Worm (Caenorhabditis elegans) whole organism, L4 larva: ENCODE data around the gene hphd-1.

Experiments
- F10B5.3 ChIP-seq: sonication (generic microtip); optimal IDR thresholded peaks from 2 replicates; lab custom pipeline; 2016; ENCODE audit warnings: mild to moderate bottlenecking, missing genetic modification characterization, missing compliant biosample characterization
- F44E2.7 ChIP-seq: fragments of 200-800 bp; sonication (Bioruptor generic); IDR thresholded peaks from 2 replicates; pipeline ENCODE4 v2.1.2; 2022; ENCODE audit warnings: missing genetic modification characterization, missing compliant biosample characterization
- T26A8.4 ChIP-seq: fragments of 200-800 bp; sonication (Bioruptor generic); IDR thresholded peaks from 2 replicates; pipeline ENCODE4 v1.3.6; 2022; ENCODE audit warnings: missing genetic modification characterization, missing compliant biosample characterization
- Y105C5A.15 ChIP-seq: fragments of 200-800 bp; sonication (Bioruptor generic); IDR thresholded peaks from 2 replicates; pipeline ENCODE4 v1.3.6; 2022; ENCODE audit warnings: missing genetic modification characterization, missing compliant biosample characterization
- Y48G9A.11 ChIP-seq: fragments of 200-800 bp; sonication (Bioruptor generic); IDR thresholded peaks from 2 replicates; pipeline ENCODE4 v1.3.6; 2022; ENCODE audit warnings: missing genetic modification reagents, missing genetic modification characterization, missing compliant biosample characterization
- Y75B8A.6 ChIP-seq: fragments of 200-800 bp; sonication (Bioruptor generic); IDR thresholded peaks from 2 replicates; pipeline ENCODE4 v1.3.6; 2022; ENCODE audit warnings: missing genetic modification reagents, missing genetic modification characterization, missing compliant biosample characterization
- ZK337.2 ChIP-seq: fragments of 200-800 bp; sonication (Bioruptor generic); IDR thresholded peaks from 2 replicates; pipeline ENCODE4 v1.3.6; 2022; ENCODE audit warnings: missing genetic modification reagents, missing genetic modification characterization, missing compliant biosample characterization
- arid-1 ChIP-seq: fragments of 200-800 bp; sonication (Bioruptor generic); conservative IDR thresholded peaks from 2 replicates; pipeline ENCODE4 v1.3.6; 2022; ENCODE audit warnings: missing genetic modification reagents, missing genetic modification characterization, missing compliant biosample characterization
- attf-4 ChIP-seq: sonication (generic microtip); optimal IDR thresholded peaks from 3 replicates; lab custom pipeline; 2017; ENCODE audit warnings: missing biosample characterization, missing genetic modification characterization
- ceh-44 ChIP-seq: fragments of 200-800 bp; sonication (Bioruptor generic); IDR thresholded peaks from 2 replicates; pipeline ENCODE4 v1.3.6; 2022; ENCODE audit warnings: missing genetic modification reagents, missing genetic modification characterization, missing compliant biosample characterization
- daf-12 ChIP-seq: fragments of 150-350 bp; optimal IDR thresholded peaks from 2 replicates; lab custom pipeline; 2014; ENCODE audit warnings: missing biosample characterization, missing genetic modification reagents, missing genetic modification characterization
- daf-19 ChIP-seq: fragments of 200-800 bp; sonication (Bioruptor generic); conservative IDR thresholded peaks from 2 replicates; pipeline ENCODE4 v1.3.6; 2022; ENCODE audit warnings: missing genetic modification characterization, missing compliant biosample characterization
- daf-8 ChIP-seq: fragments of 200-800 bp; sonication (Bioruptor generic); IDR thresholded peaks from 2 replicates; pipeline ENCODE4 v1.3.6; 2022; ENCODE audit warnings: missing genetic modification characterization, missing compliant biosample characterization
- dmd-6 ChIP-seq: fragments of 200-800 bp; sonication (Bioruptor generic); IDR thresholded peaks from 2 replicates; pipeline ENCODE4 v1.3.6; 2022; ENCODE audit warnings: missing genetic modification reagents, missing genetic modification characterization, missing compliant biosample characterization
- fkh-10 ChIP-seq: fragments of 150-350 bp; optimal IDR thresholded peaks from 2 replicates; lab custom pipeline; 2014; ENCODE audit warnings: missing biosample characterization, missing genetic modification reagents, missing genetic modification characterization
- fos-1 ChIP-seq: fragments of 150-350 bp; optimal IDR thresholded peaks from 2 replicates; lab custom pipeline; 2014; ENCODE audit warnings: missing biosample characterization, missing genetic modification characterization
- gei-8 ChIP-seq: fragments of 200-800 bp; sonication (Bioruptor generic); optimal IDR thresholded peaks from 2 replicates; lab custom pipeline; 2018; ENCODE audit warnings: mild to moderate bottlenecking, missing genetic modification characterization, missing compliant biosample characterization
- hlh-11 ChIP-seq: fragments of 200-800 bp; sonication (Bioruptor generic); optimal IDR thresholded peaks from 2 replicates; lab custom pipeline; 2018; ENCODE audit warnings: mild to moderate bottlenecking, missing genetic modification characterization, missing compliant biosample characterization
- hlh-30 ChIP-seq: sonication (generic microtip); optimal IDR thresholded peaks from 2 replicates; lab custom pipeline; 2017; ENCODE audit warnings: antibody characterized with exemption, mild to moderate bottlenecking, missing genetic modification characterization, missing compliant biosample characterization; ENCODE audit not compliant: insufficient read depth
- hmg-1.1 ChIP-seq: fragments of 200-800 bp; sonication (Bioruptor generic); IDR thresholded peaks from 2 replicates; pipeline ENCODE4 v1.3.6; 2022; ENCODE audit warnings: missing genetic modification reagents, missing genetic modification characterization, missing compliant biosample characterization
- lin-1 ChIP-seq: fragments of 200-800 bp; sonication (Bioruptor generic); IDR thresholded peaks from 2 replicates; pipeline ENCODE4 v1.3.6; 2022; ENCODE audit warnings: missing genetic modification reagents, missing genetic modification characterization, missing compliant biosample characterization
- lin-13 ChIP-seq: fragments of 150-350 bp; optimal IDR thresholded peaks from 2 replicates; lab custom pipeline; 2014; ENCODE audit warnings: missing biosample characterization, missing genetic modification reagents, missing genetic modification characterization
- lin-38 ChIP-seq: fragments of 200-800 bp; sonication (Bioruptor generic); IDR thresholded peaks from 2 replicates; pipeline ENCODE4 v1.3.6; 2022; ENCODE audit warnings: missing genetic modification reagents, missing genetic modification characterization, missing compliant biosample characterization
- lin-39 ChIP-seq: fragments of 150-350 bp; optimal IDR thresholded peaks from 2 replicates; lab custom pipeline; 2014; ENCODE audit warnings: missing biosample characterization, missing genetic modification reagents, missing genetic modification characterization
- lir-3 ChIP-seq: sonication (generic microtip); optimal IDR thresholded peaks from 2 replicates; lab custom pipeline; 2016; ENCODE audit warnings: mild to moderate bottlenecking, missing genetic modification characterization, missing compliant biosample characterization
- lsy-2 ChIP-seq, 2 experiments: fragments of 150-350 bp in 1 of 2; sonication (generic microtip) in 1 of 2; optimal IDR thresholded peaks; 2 replicates each; lab custom pipeline; 2014 to 2017; ENCODE audit warnings: missing biosample characterization in 2 of 2, missing genetic modification characterization in 2 of 2
- madf-5 ChIP-seq, 2 experiments: fragments of 200-800 bp; sonication (Bioruptor generic); IDR thresholded peaks; 2 replicates each; pipeline ENCODE4 v1.3.6; 2022; ENCODE audit warnings: missing compliant biosample characterization in 2 of 2, missing genetic modification characterization in 2 of 2
- mep-1 ChIP-seq: fragments of 150-350 bp; sonication (generic microtip); optimal IDR thresholded peaks from 3 replicates; lab custom pipeline; 2014; ENCODE audit warnings: missing biosample characterization, missing genetic modification characterization
- mes-2 ChIP-seq: sonication (generic microtip); optimal IDR thresholded peaks from 2 replicates; lab custom pipeline; 2016; ENCODE audit warnings: missing genotype, mild to moderate bottlenecking, missing genetic modification characterization, missing compliant biosample characterization; ENCODE audit not compliant: poor library complexity, severe bottlenecking
- mxl-2 ChIP-seq: fragments of 200-800 bp; sonication (Bioruptor generic); conservative IDR thresholded peaks from 2 replicates; pipeline ENCODE4 v1.3.6; 2022; ENCODE audit warnings: missing genetic modification reagents, missing genetic modification characterization, missing compliant biosample characterization
- nhr-102 ChIP-seq: sonication (generic microtip); optimal IDR thresholded peaks from 2 replicates; lab custom pipeline; 2016; ENCODE audit warnings: mild to moderate bottlenecking, missing genetic modification characterization, moderate library complexity, missing compliant biosample characterization
- nhr-111 ChIP-seq: fragments of 200-800 bp; sonication (Bioruptor generic); optimal IDR thresholded peaks from 2 replicates; lab custom pipeline; 2018; ENCODE audit warnings: mild to moderate bottlenecking, missing genetic modification characterization, missing compliant biosample characterization
- nhr-28 ChIP-seq: fragments of 150-350 bp; optimal IDR thresholded peaks from 2 replicates; lab custom pipeline; 2014; ENCODE audit warnings: missing biosample characterization, missing genetic modification characterization
- nhr-41 ChIP-seq: fragments of 200-800 bp; sonication (Bioruptor generic); IDR thresholded peaks from 2 replicates; pipeline ENCODE4 v1.3.6; 2022; ENCODE audit warnings: missing genetic modification reagents, missing genetic modification characterization, missing compliant biosample characterization
- nhr-76 ChIP-seq: fragments of 150-350 bp; optimal IDR thresholded peaks from 2 replicates; lab custom pipeline; 2014; ENCODE audit warnings: missing biosample characterization, missing genetic modification characterization
- pha-4 ChIP-seq, 2 experiments: fragments of 150-350 bp in 1 of 2; fragments of 200-800 bp in 1 of 2; sonication (Bioruptor generic) in 1 of 2; IDR thresholded peaks in 1 of 2; optimal IDR thresholded peaks in 1 of 2; 2 replicates each; pipeline versions ENCODE4 v1.3.6 to Lab custom; 2014 to 2022; ENCODE audit warnings: missing genetic modification characterization in 2 of 2, missing genetic modification reagents in 2 of 2, missing biosample characterization in 1 of 2, missing compliant biosample characterization in 1 of 2
- pqm-1 ChIP-seq: sonication (generic microtip); optimal IDR thresholded peaks from 2 replicates; lab custom pipeline; 2017; ENCODE audit warnings: missing biosample characterization, missing genetic modification characterization
- rbr-2 ChIP-seq: sonication (generic microtip); optimal IDR thresholded peaks from 2 replicates; lab custom pipeline; 2016; ENCODE audit warnings: missing genotype, missing genetic modification characterization, missing compliant biosample characterization
- set-16 ChIP-seq: fragments of 200-800 bp; sonication (Bioruptor generic); IDR thresholded peaks from 2 replicates; pipeline ENCODE4 v1.3.6; 2022; ENCODE audit warnings: missing genetic modification reagents, missing genetic modification characterization, missing compliant biosample characterization
- skn-1 ChIP-seq: fragments of 150-350 bp; optimal IDR thresholded peaks from 2 replicates; lab custom pipeline; 2014; ENCODE audit warnings: missing biosample characterization, missing genetic modification characterization
- snpc-4 ChIP-seq: fragments of 150-350 bp; optimal IDR thresholded peaks from 2 replicates; lab custom pipeline; 2014; ENCODE audit warnings: missing biosample characterization, missing genetic modification characterization
- spr-3 ChIP-seq: fragments of 200-800 bp; sonication (Bioruptor generic); optimal IDR thresholded peaks from 2 replicates; lab custom pipeline; 2018; ENCODE audit warnings: mild to moderate bottlenecking, missing genetic modification characterization, missing compliant biosample characterization
- tra-1 ChIP-seq: fragments of 200-800 bp; sonication (Bioruptor generic); IDR thresholded peaks from 2 replicates; pipeline ENCODE4 v1.3.6; 2022; ENCODE audit warnings: missing genetic modification reagents, missing genetic modification characterization, missing compliant biosample characterization
- unc-62 ChIP-seq, 3 experiments: fragments of 150-350 bp in 1 of 3; sonication (generic microtip); optimal IDR thresholded peaks in 2 of 3; peaks in 1 of 3; 1 replicate in 1 of 3; 2 replicates in 2 of 3; lab custom pipeline; 2014 to 2017; ENCODE audit warnings: missing biosample characterization in 3 of 3, missing genetic modification characterization in 3 of 3, missing genetic modification reagents in 3 of 3, missing genotype in 1 of 3
- zag-1 ChIP-seq: fragments of 150-350 bp; optimal IDR thresholded peaks from 2 replicates; lab custom pipeline; 2014; ENCODE audit warnings: missing biosample characterization, missing genetic modification characterization
- zip-11 ChIP-seq: fragments of 200-800 bp; sonication (Bioruptor generic); IDR thresholded peaks from 2 replicates; pipeline ENCODE4 v1.3.6; 2022; ENCODE audit warnings: missing genetic modification characterization, missing compliant biosample characterization
- zip-2 ChIP-seq: fragments of 150-350 bp; optimal IDR thresholded peaks from 2 replicates; lab custom pipeline; 2014; ENCODE audit warnings: missing biosample characterization, missing genetic modification characterization
- ztf-11 ChIP-seq: fragments of 150-350 bp; optimal IDR thresholded peaks from 2 replicates; lab custom pipeline; 2014; ENCODE audit warnings: missing biosample characterization, missing genetic modification characterization

Gene hphd-1

ce11 chrII:12954670-12955069 lies 41.7 kb downstream of the hphd-1 start, which contains the start of the genes Y38F1A.1 and Y38F1A.2:
Gene Y38F1A.1, minus strand, starts transcription at chrII:12954770.
Gene Y38F1A.2, plus strand, starts transcription at chrII:12954958.
- TF ChIP-seq tra-1 (GFP tag; lab: Robert Waterston, UW) (no peak), arid-1 (GFP tag; lab: Robert Waterston, UW) (no peak), T26A8.4 (GFP tag; lab: Robert Waterston, UW) (no peak), zip-2 (tag; lab: Kevin White, UChicago) (no peak)

ce11 chrII:12953297-12953696 lies 43.1 kb downstream of the hphd-1 start:
- TF ChIP-seq hlh-30 (peak; percentile 31), lin-1 (GFP tag; lab: Robert Waterston, UW) (no peak), pha-4 (GFP tag; IDR thresholded peaks at IDR 0.05; lab: Robert Waterston, UW) (no peak), pha-4 (tag; optimal IDR thresholded peaks at IDR 0.05; lab: Kevin White, UChicago) (no peak), mxl-2 (GFP tag; lab: Robert Waterston, UW) (no peak), nhr-76 (tag; lab: Kevin White, UChicago) (no peak), attf-4 (tag; lab: Kevin White, UChicago) (no peak), Y75B8A.6 (GFP tag; lab: Robert Waterston, UW) (no peak), daf-8 (GFP tag; lab: Robert Waterston, UW) (no peak), F10B5.3 (tag; lab: Kevin White, UChicago) (no peak), skn-1 (tag; lab: Kevin White, UChicago) (no peak), madf-5 (GFP tag; IDR thresholded peaks at IDR 0.05; lab: Robert Waterston, UW) (no peak), hmg-1.1 (GFP tag; lab: Robert Waterston, UW) (peak; percentile 49; the same call in 1 of the 2 replicates), spr-3 (GFP tag; lab: Kevin White, UChicago) (no peak), Y48G9A.11 (GFP tag; lab: Robert Waterston, UW) (no peak), fkh-10 (no peak), dmd-6 (GFP tag; lab: Robert Waterston, UW) (no peak), ztf-11 (tag; lab: Kevin White, UChicago) (no peak), mes-2 (tag; lab: Kevin White, UChicago) (peak; percentile 37), zag-1 (tag; lab: Kevin White, UChicago) (no peak), nhr-111 (no peak), snpc-4 (tag; lab: Kevin White, UChicago) (no peak), unc-62 (GFP tag; optimal IDR thresholded peaks at IDR 0.05 in 1 of 2; lab: Kevin White, UChicago) (no peak), unc-62 (tag; optimal IDR thresholded peaks at IDR 0.05; lab: Kevin White, UChicago) (no peak), pqm-1 (tag; lab: Kevin White, UChicago) (no peak), nhr-28 (tag; lab: Kevin White, UChicago) (peak; percentile 14), ceh-44 (GFP tag; lab: Robert Waterston, UW) (no peak), F44E2.7 (no peak), lin-39 (no peak), daf-19 (GFP tag; lab: Robert Waterston, UW) (0 out of 2 replicates have a peak, but pooled peaks have one; percentile 64), nhr-41 (GFP tag; lab: Robert Waterston, UW) (no peak), gei-8 (GFP tag; lab: Kevin White, UChicago) (no peak), hlh-11 (tag; lab: Kevin White, UChicago) (peak; percentile 49), T26A8.4 (GFP tag; lab: Robert Waterston, UW) (no peak), zip-11 (GFP tag; lab: Robert Waterston, UW) (no peak), lir-3 (tag; lab: Kevin White, UChicago) (no peak), ZK337.2 (no peak), fos-1 (no peak), nhr-102 (tag; lab: Kevin White, UChicago) (no peak), lin-13 (no peak), set-16 (GFP tag; lab: Robert Waterston, UW) (no peak), Y105C5A.15 (GFP tag; lab: Robert Waterston, UW) (no peak), daf-12 (tag; lab: Kevin White, UChicago) (no peak), mep-1 (tag; lab: Kevin White, UChicago) (peak; percentile 10), lin-38 (GFP tag; lab: Robert Waterston, UW) (peak; percentile 29; the same call in 1 of the 2 replicates), lsy-2 (tag; optimal IDR thresholded peaks at IDR 0.05; lab: Kevin White, UChicago) (peak in 1 of 2 experiments; percentile 42), rbr-2 (tag; lab: Kevin White, UChicago) (peak; percentile 25)
